Fruit fly (Drosophila melanogaster) whole organism, wandering third instar larva: Measurements from ENCODE around the gene Argk2.

Source experiments
- CG32264 ChIP-seq: fragments of 200-800 bp; sonication (Bioruptor generic); optimal IDR thresholded peaks from 2 replicates; lab custom pipeline; 2016; ENCODE audit warnings: missing biosample characterization, missing genetic modification characterization
- CG9705 ChIP-seq: fragments of 200-800 bp; sonication (Bioruptor generic); optimal IDR thresholded peaks from 2 replicates; lab custom pipeline; 2018; ENCODE audit warnings: missing biosample characterization, mild to moderate bottlenecking, missing genetic modification characterization
- CrebA ChIP-seq: fragments of 200-800 bp; sonication (Bioruptor generic); optimal IDR thresholded peaks from 2 replicates; lab custom pipeline; 2016; ENCODE audit warnings: missing biosample characterization, mild to moderate bottlenecking, missing genetic modification characterization, borderline replicate concordance
- Dfd ChIP-seq: fragments of >200 bp; optimal IDR thresholded peaks from 2 replicates; lab custom pipeline; 2017; ENCODE audit warnings: missing biosample characterization, missing genetic modification characterization
- Dif ChIP-seq: fragments of 200-275, 200-300 bp; sonication (Bioruptor generic); optimal IDR thresholded peaks from 2 replicates; lab custom pipeline; 2018; ENCODE audit warnings: missing biosample characterization, missing genetic modification characterization; ENCODE audit not compliant: partially characterized antibody
- HLH106 ChIP-seq: fragments of 200-800 bp; optimal IDR thresholded peaks from 3 replicates; lab custom pipeline; 2019; ENCODE audit warnings: missing biosample characterization, mild to moderate bottlenecking, missing genetic modification characterization, moderate library complexity
- Hnf4 ChIP-seq: fragments of 200-800 bp; sonication (Bioruptor generic); optimal IDR thresholded peaks from 2 replicates; lab custom pipeline; 2016; ENCODE audit warnings: missing biosample characterization, mild to moderate bottlenecking, missing genetic modification characterization
- Hr78 ChIP-seq: fragments of >200 bp; optimal IDR thresholded peaks from 2 replicates; lab custom pipeline; 2017; ENCODE audit warnings: missing biosample characterization, missing genetic modification characterization
- Hr83 ChIP-seq: fragments of 200-300 bp; sonication (Bioruptor generic); optimal IDR thresholded peaks from 2 replicates; lab custom pipeline; 2016; ENCODE audit warnings: missing biosample characterization, mild to moderate bottlenecking, missing genetic modification characterization, moderate library complexity; ENCODE audit not compliant: poor library complexity, severe bottlenecking
- Jra ChIP-seq: sonication (Bioruptor generic); optimal IDR thresholded peaks from 2 replicates; lab custom pipeline; 2016; ENCODE audit warnings: missing biosample characterization, missing genetic modification characterization
- Mio ChIP-seq: sonication (Bioruptor generic); optimal IDR thresholded peaks from 2 replicates; lab custom pipeline; 2016; ENCODE audit warnings: missing biosample characterization, missing genetic modification characterization
- Myc ChIP-seq: fragments of >200 bp; optimal IDR thresholded peaks from 2 replicates; lab custom pipeline; 2017
- N ChIP-seq: fragments of >200 bp; optimal IDR thresholded peaks from 2 replicates; lab custom pipeline; 2018; ENCODE audit warnings: missing biosample characterization, missing external identifiers, missing genetic modification characterization
- OdsH ChIP-seq: fragments of 200-800 bp; sonication (Bioruptor generic); optimal IDR thresholded peaks from 2 replicates; lab custom pipeline; 2016; ENCODE audit warnings: missing biosample characterization, mild to moderate bottlenecking, missing genetic modification characterization
- Rel ChIP-seq, 2 experiments: fragments of 200-800 bp; sonication (Bioruptor generic) in 1 of 2; optimal IDR thresholded peaks; 2 replicates in 1 of 2; 3 replicates in 1 of 2; lab custom pipeline; 2016 to 2019; ENCODE audit warnings: mild to moderate bottlenecking in 2 of 2, missing biosample characterization in 2 of 2, missing genetic modification characterization in 2 of 2, moderate library complexity in 1 of 2
- Sp1 ChIP-seq: fragments of 200-800 bp; sonication (Bioruptor generic); optimal IDR thresholded peaks from 3 replicates; lab custom pipeline; 2019; ENCODE audit warnings: missing biosample characterization, mild to moderate bottlenecking, missing genetic modification characterization, moderate library complexity
- Vsx2 ChIP-seq: fragments of 200-300, 225-300 bp; sonication (Bioruptor generic); optimal IDR thresholded peaks from 2 replicates; lab custom pipeline; 2018; ENCODE audit warnings: missing biosample characterization, missing genetic modification characterization; ENCODE audit not compliant: partially characterized antibody
- br ChIP-seq: fragments of 200-800 bp; sonication (Bioruptor generic); optimal IDR thresholded peaks from 2 replicates; lab custom pipeline; 2016; ENCODE audit warnings: missing biosample characterization, missing genetic modification characterization
- brk ChIP-seq: fragments of 200-800 bp; sonication (Bioruptor generic); optimal IDR thresholded peaks from 2 replicates; lab custom pipeline; 2016; ENCODE audit warnings: missing biosample characterization, mild to moderate bottlenecking, missing genetic modification characterization
- dl ChIP-seq, 2 experiments: fragments of 175-275, 200-275 bp in 1 of 2; fragments of 200-275 bp in 1 of 2; sonication (Bioruptor generic); optimal IDR thresholded peaks; lab custom pipeline; 2018; ENCODE audit warnings: mild to moderate bottlenecking in 2 of 2, missing biosample characterization in 2 of 2, missing genetic modification characterization in 2 of 2, moderate library complexity in 2 of 2; ENCODE audit not compliant: partially characterized antibody in 2 of 2, insufficient read depth in 1 of 2
- dmrt93B ChIP-seq: fragments of 200-800 bp; sonication (Bioruptor generic); optimal IDR thresholded peaks from 2 replicates; lab custom pipeline; 2018; ENCODE audit warnings: missing biosample characterization, mild to moderate bottlenecking, missing genetic modification characterization
- ey ChIP-seq: fragments of 200-800 bp; sonication (Bioruptor generic); optimal IDR thresholded peaks from 2 replicates; lab custom pipeline; 2016; ENCODE audit warnings: missing biosample characterization, missing genetic modification characterization
- foxo ChIP-seq, 2 experiments: fragments of 200-800 bp; sonication (Bioruptor generic); optimal IDR thresholded peaks; 2 replicates in 1 of 2; 3 replicates in 1 of 2; lab custom pipeline; 2016 to 2017; ENCODE audit warnings: missing biosample characterization in 2 of 2, missing genetic modification characterization in 2 of 2
- fru ChIP-seq: fragments of 200-800 bp; sonication (Bioruptor generic); optimal IDR thresholded peaks from 3 replicates; lab custom pipeline; 2016; ENCODE audit warnings: missing biosample characterization, mild to moderate bottlenecking, missing genetic modification characterization
- h ChIP-seq: fragments of 200-800 bp; sonication (Bioruptor generic); optimal IDR thresholded peaks from 3 replicates; lab custom pipeline; 2016; ENCODE audit warnings: missing biosample characterization, mild to moderate bottlenecking, missing genetic modification characterization
- jim ChIP-seq: fragments of 175-275, 200-325 bp; sonication (Bioruptor generic); optimal IDR thresholded peaks from 2 replicates; lab custom pipeline; 2016; ENCODE audit warnings: missing biosample characterization, mild to moderate bottlenecking, missing genetic modification characterization
- lola ChIP-seq: fragments of >200 bp; optimal IDR thresholded peaks from 2 replicates; lab custom pipeline; 2017; ENCODE audit warnings: missing biosample characterization, missing genetic modification characterization
- pan ChIP-seq: fragments of >200 bp; optimal IDR thresholded peaks from 2 replicates; lab custom pipeline; 2017
- psq ChIP-seq: fragments of 200-800 bp; sonication (Bioruptor generic); optimal IDR thresholded peaks from 3 replicates; lab custom pipeline; 2017; ENCODE audit warnings: missing biosample characterization, mild to moderate bottlenecking, missing genetic modification characterization, moderate library complexity
- rgr ChIP-seq: fragments of 200-800 bp; sonication (Bioruptor generic); optimal IDR thresholded peaks from 3 replicates; lab custom pipeline; 2016; ENCODE audit warnings: missing biosample characterization, mild to moderate bottlenecking, missing genetic modification characterization
- sage ChIP-seq: fragments of 200-800 bp; sonication (Bioruptor generic); optimal IDR thresholded peaks from 2 replicates; lab custom pipeline; 2016; ENCODE audit warnings: missing biosample characterization, mild to moderate bottlenecking, missing genetic modification characterization
- sv ChIP-seq: fragments of 200-800 bp; sonication (Bioruptor generic); optimal IDR thresholded peaks from 3 replicates; lab custom pipeline; 2016; ENCODE audit warnings: missing biosample characterization, missing genetic modification characterization
- usp ChIP-seq: fragments of >200 bp; optimal IDR thresholded peaks from 2 replicates; lab custom pipeline; 2017; ENCODE audit warnings: missing biosample characterization, missing genetic modification characterization
- woc ChIP-seq: sonication (Bioruptor generic); optimal IDR thresholded peaks from 2 replicates; lab custom pipeline; 2016; ENCODE audit warnings: missing biosample characterization, mild to moderate bottlenecking, missing genetic modification characterization

Argk2 gene

dm6 chr3L:9045318-9045717, 1.9 kb upstream of the Argk2 start (continued):
- TF ChIP-seq Mio = no peak
- TF ChIP-seq br = peak; percentile 79
- TF ChIP-seq Vsx2 (GFP tag; lab: Kevin White, UChicago) = no peak
- no peak for TF ChIP-seq Dfd (GFP tag; lab: Kevin White, UChicago)
- TF ChIP-seq psq (GFP tag; lab: Kevin White, UChicago) = peak; percentile 64
- no peak for TF ChIP-seq lola (GFP tag; lab: Kevin White, UChicago)
- TF ChIP-seq sage (GFP tag; lab: Kevin White, UChicago) = peak; percentile 41
- TF ChIP-seq Jra = peak; percentile 54
- TF ChIP-seq woc (GFP tag; lab: Kevin White, UChicago) = peak; percentile 69
- no peak for TF ChIP-seq usp (GFP tag; lab: Kevin White, UChicago)
- peak; percentile 64 for TF ChIP-seq Sp1 (GFP tag; lab: Kevin White, UChicago)
- TF ChIP-seq h = peak; percentile 88
- TF ChIP-seq jim (GFP tag; lab: Kevin White, UChicago) = no peak
- no peak for TF ChIP-seq Myc
- TF ChIP-seq HLH106 (tag; lab: Kevin White, UChicago) = peak; percentile 79
- peak; percentile 88 for TF ChIP-seq fru (GFP tag; lab: Kevin White, UChicago)
- no peak for TF ChIP-seq Hr78
- peak; percentile 78 for TF ChIP-seq ey (GFP tag; lab: Kevin White, UChicago)

DNA sequence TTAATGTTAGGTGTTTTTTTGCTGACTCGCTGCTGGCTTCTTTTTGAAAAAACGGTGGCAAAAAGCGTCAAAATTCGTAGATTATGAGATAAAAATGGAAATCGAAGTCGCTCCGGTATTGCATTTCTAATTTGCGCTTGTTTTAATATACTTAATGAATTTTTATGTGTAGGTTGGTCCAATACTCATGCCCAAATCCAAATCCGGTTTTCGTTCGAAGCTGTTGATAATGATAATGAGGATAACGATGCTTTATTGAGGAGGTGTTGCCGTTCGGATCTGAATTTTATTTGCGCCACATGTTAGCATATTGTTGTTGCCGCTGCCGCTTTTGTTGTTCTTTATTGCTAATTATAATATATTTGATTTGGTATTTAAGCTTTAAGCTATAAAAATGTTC, 965 bp upstream of the Argk2 start:
- no peak for TF ChIP-seq h
- TF ChIP-seq dmrt93B (GFP tag; lab: Kevin White, UChicago) = no peak
- TF ChIP-seq sv (GFP tag; lab: Kevin White, UChicago) = no peak
- no peak for TF ChIP-seq Rel (GFP tag; optimal IDR thresholded peaks at IDR 0.05; lab: Kevin White, UChicago)
- TF ChIP-seq Rel (tag; optimal IDR thresholded peaks at IDR 0.05; lab: Kevin White, UChicago) = no peak
- TF ChIP-seq CG9705 (GFP tag; lab: Kevin White, UChicago) = no peak
- TF ChIP-seq, all 38 proteins: peak for 0

DNA sequence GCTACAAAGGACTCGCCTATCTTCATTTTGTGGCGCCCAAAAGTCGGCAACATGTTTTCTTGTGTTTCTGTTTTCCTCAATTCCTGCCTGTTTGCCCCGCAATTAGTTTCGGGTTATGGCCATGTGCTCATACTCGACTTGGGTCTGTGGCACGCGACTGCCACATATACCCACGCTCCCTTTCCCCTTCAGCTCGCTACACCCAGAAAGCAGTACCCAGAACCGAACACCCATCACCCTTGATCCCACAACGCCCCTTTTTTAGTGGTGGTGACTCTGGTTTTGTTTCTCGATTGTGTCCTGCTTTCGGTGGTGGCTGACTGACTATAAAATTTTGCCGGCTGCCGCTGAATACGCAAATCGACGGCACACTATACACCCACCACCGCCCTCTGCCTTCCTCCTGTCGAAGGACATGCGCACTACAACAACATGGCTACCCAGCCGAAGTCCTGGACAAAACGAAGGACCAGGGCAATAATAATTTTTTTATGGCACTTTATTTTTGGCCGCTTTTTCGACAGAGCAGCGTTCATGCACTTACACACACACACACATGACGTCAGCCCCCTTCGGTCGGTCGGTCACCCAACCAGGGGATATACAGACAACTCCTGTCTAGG, 3.3 kb downstream of the Argk2 start:
- no peak for TF ChIP-seq OdsH (GFP tag; lab: Kevin White, UChicago)
- TF ChIP-seq pan (lab: Kevin White, UChicago) = no peak
- no peak for TF ChIP-seq lola (GFP tag; lab: Kevin White, UChicago)
- no peak for TF ChIP-seq sage (GFP tag; lab: Kevin White, UChicago)
- no peak for TF ChIP-seq sv (GFP tag; lab: Kevin White, UChicago)
- TF ChIP-seq br = no peak
- TF ChIP-seq Jra = no peak
- TF ChIP-seq CG9705 (GFP tag; lab: Kevin White, UChicago) = no peak
- TF ChIP-seq foxo (GFP tag; optimal IDR thresholded peaks at IDR 0.05; lab: Kevin White, UChicago) = no peak
- TF ChIP-seq Rel (GFP tag; optimal IDR thresholded peaks at IDR 0.05; lab: Kevin White, UChicago) = no peak
- TF ChIP-seq Rel (tag; optimal IDR thresholded peaks at IDR 0.05; lab: Kevin White, UChicago) = no peak
- no peak for TF ChIP-seq h
- TF ChIP-seq HLH106 (tag; lab: Kevin White, UChicago) = no peak
- no peak for TF ChIP-seq rgr
- TF ChIP-seq Hr83 (GFP tag; lab: Kevin White, UChicago) = no peak
- TF ChIP-seq Hnf4 = no peak
- no peak for TF ChIP-seq Dif (GFP tag; lab: Kevin White, UChicago)
- TF ChIP-seq jim (GFP tag; lab: Kevin White, UChicago) = no peak
- TF ChIP-seq psq (GFP tag; lab: Kevin White, UChicago) = no peak
- no peak for TF ChIP-seq woc (GFP tag; lab: Kevin White, UChicago)

dm6 chr3L:9051830-9052259, 4.6 kb downstream of the Argk2 start:
- no peak for TF ChIP-seq CrebA
- no peak for TF ChIP-seq brk (GFP tag; lab: Kevin White, UChicago)
- no peak for TF ChIP-seq sv (GFP tag; lab: Kevin White, UChicago)
- TF ChIP-seq N (GFP tag; lab: Kevin White, UChicago) = no peak
- no peak for TF ChIP-seq CG32264 (GFP tag; lab: Kevin White, UChicago)
- TF ChIP-seq OdsH (GFP tag; lab: Kevin White, UChicago) = no peak
- no peak for TF ChIP-seq dl (GFP tag; optimal IDR thresholded peaks at IDR 0.05; lab: Kevin White, UChicago; ENCODE audit: insufficient read depth in 1 of 2, partially characterized antibody in 2 of 2)
- TF ChIP-seq, all 38 proteins: peak for 0
